Worm (Caenorhabditis elegans): ENCODE results near the gene mrpl-11.

- TF ChIP-seq ets-7 (tag; optimal IDR thresholded peaks at IDR 0.05): no peak
- no peak for TF ChIP-seq B0310.2 (tag; optimal IDR thresholded peaks at IDR 0.05)
- no peak for TF ChIP-seq flt-1 (GFP tag; IDR thresholded peaks at IDR 0.05)
- TF ChIP-seq ama-1 (optimal IDR thresholded peaks at IDR 0.05): no peak
- TF ChIP-seq tbx-11 (GFP tag; IDR thresholded peaks at IDR 0.05): no peak
- no peak for TF ChIP-seq hnd-1 (tag; optimal IDR thresholded peaks at IDR 0.05)
Measured at ce11 chrIII:8696680-8697079, 20.8 kb upstream of the mrpl-11 start.
